Fruit fly (Drosophila melanogaster) whole organism, prepupa: ENCODE data around the gene Grd.

ENCODE experiments used
- Blimp-1 ChIP-seq: fragments of 200-800 bp; sonication (Bioruptor generic); optimal IDR thresholded peaks from 3 replicates; lab custom pipeline; 2017; ENCODE audit warnings: missing biosample characterization, missing genetic modification characterization, mild to moderate bottlenecking, moderate library complexity, missing genetic modification reagents
- CG10669 ChIP-seq: fragments of 200-800 bp; sonication (Bioruptor generic); optimal IDR thresholded peaks from 3 replicates; lab custom pipeline; 2018; ENCODE audit warnings: missing biosample characterization, mild to moderate bottlenecking, missing genetic modification characterization, moderate library complexity
- CG11902 ChIP-seq: fragments of 200-800 bp; sonication (Bioruptor generic); optimal IDR thresholded peaks from 3 replicates; lab custom pipeline; 2016; ENCODE audit warnings: missing biosample characterization, missing genetic modification characterization
- CG15336 ChIP-seq: fragments of 200-800 bp; sonication (Bioruptor generic); IDR thresholded peaks from 2 replicates; pipeline ENCODE4 v1.3.6; 2022; ENCODE audit warnings: missing biosample characterization, missing genetic modification characterization
- CG1621 ChIP-seq: fragments of 200-800 bp; sonication (Bioruptor generic); optimal IDR thresholded peaks from 3 replicates; lab custom pipeline; 2018; ENCODE audit warnings: missing biosample characterization, mild to moderate bottlenecking, missing genetic modification characterization
- CG16779 ChIP-seq: fragments of 200-800 bp; sonication (Bioruptor generic); optimal IDR thresholded peaks from 3 replicates; lab custom pipeline; 2017; ENCODE audit warnings: missing biosample characterization, mild to moderate bottlenecking, missing genetic modification characterization
- CG31627 ChIP-seq: fragments of 200-800 bp; sonication (Bioruptor generic); optimal IDR thresholded peaks from 3 replicates; lab custom pipeline; 2016; ENCODE audit warnings: missing biosample characterization, missing genetic modification characterization
- CG34406 ChIP-seq: fragments of 200-800 bp; sonication (Bioruptor generic); optimal IDR thresholded peaks from 3 replicates; lab custom pipeline; 2016; ENCODE audit warnings: missing biosample characterization, missing genetic modification characterization
- CG3919 ChIP-seq: fragments of 200-800 bp; sonication (Bioruptor generic); optimal IDR thresholded peaks from 3 replicates; lab custom pipeline; 2016; ENCODE audit warnings: missing biosample characterization, missing genetic modification characterization
- CG4318 ChIP-seq: fragments of 200-800 bp; sonication (Bioruptor generic); optimal IDR thresholded peaks from 3 replicates; lab custom pipeline; 2017; ENCODE audit warnings: missing biosample characterization, mild to moderate bottlenecking, missing genetic modification characterization
- CG6163 ChIP-seq: fragments of 200-800 bp; sonication (Bioruptor generic); IDR thresholded peaks from 3 replicates; pipeline ENCODE4 v1.3.6; 2022; ENCODE audit warnings: missing biosample characterization, missing genetic modification characterization
- CG6276 ChIP-seq: fragments of 200-800 bp; sonication (Bioruptor generic); optimal IDR thresholded peaks from 2 replicates; lab custom pipeline; 2017; ENCODE audit warnings: missing biosample characterization, mild to moderate bottlenecking, missing genetic modification characterization
- CG6792 ChIP-seq: fragments of 200-800 bp; sonication (Bioruptor generic); optimal IDR thresholded peaks from 3 replicates; lab custom pipeline; 2016; ENCODE audit warnings: missing biosample characterization, missing genetic modification characterization
- CG6854 ChIP-seq: fragments of 200-800 bp; sonication (Bioruptor generic); optimal IDR thresholded peaks from 2 replicates; lab custom pipeline; 2017; ENCODE audit warnings: missing biosample characterization, mild to moderate bottlenecking, missing genetic modification characterization
- CG8119 ChIP-seq: fragments of 200-800 bp; sonication (Bioruptor generic); IDR thresholded peaks from 3 replicates; pipeline ENCODE4 v1.3.6; 2022; ENCODE audit warnings: missing biosample characterization, missing genetic modification characterization
- CG8632 ChIP-seq: fragments of 200-800 bp; sonication (Bioruptor generic); optimal IDR thresholded peaks from 3 replicates; lab custom pipeline; 2016; ENCODE audit warnings: missing biosample characterization, missing genetic modification characterization
- CG9139 ChIP-seq: fragments of 200-800 bp; sonication (Bioruptor generic); optimal IDR thresholded peaks from 3 replicates; lab custom pipeline; 2017; ENCODE audit warnings: missing biosample characterization, mild to moderate bottlenecking, missing genetic modification characterization
- Eip78C ChIP-seq: fragments of 200-800 bp; sonication (Bioruptor generic); peaks from one replicate; lab custom pipeline; 2016; ENCODE audit warnings: missing biosample characterization, missing genetic modification characterization
- Eip93F ChIP-seq: fragments of 200-800 bp; sonication (Bioruptor generic); optimal IDR thresholded peaks from 2 replicates; lab custom pipeline; 2016; ENCODE audit warnings: missing biosample characterization, mild to moderate bottlenecking, missing genetic modification characterization
- Ets96B ChIP-seq: fragments of 200-800 bp; optimal IDR thresholded peaks from 2 replicates; lab custom pipeline; 2019; ENCODE audit warnings: missing biosample characterization, mild to moderate bottlenecking, missing genetic modification characterization, moderate library complexity
- Met ChIP-seq: fragments of 200-800 bp; sonication (Bioruptor generic); optimal IDR thresholded peaks from 3 replicates; lab custom pipeline; 2016; ENCODE audit warnings: missing biosample characterization, missing genetic modification characterization
- Sox14 ChIP-seq: fragments of 200-800 bp; sonication (Bioruptor generic); optimal IDR thresholded peaks from 3 replicates; lab custom pipeline; 2016; ENCODE audit warnings: missing biosample characterization, missing genetic modification characterization
- achi ChIP-seq: fragments of 200-800 bp; sonication (Bioruptor generic); optimal IDR thresholded peaks from 3 replicates; lab custom pipeline; 2016; ENCODE audit warnings: missing biosample characterization, missing genetic modification characterization
- acj6 ChIP-seq: fragments of 200-800 bp; sonication (Bioruptor generic); optimal IDR thresholded peaks from 3 replicates; lab custom pipeline; 2016; ENCODE audit warnings: missing biosample characterization, missing genetic modification characterization
- cyc ChIP-seq: fragments of 200-800 bp; sonication (Bioruptor generic); optimal IDR thresholded peaks from 3 replicates; lab custom pipeline; 2016; ENCODE audit warnings: missing biosample characterization, missing genetic modification characterization
- dac ChIP-seq: fragments of 200-800 bp; sonication (Bioruptor generic); optimal IDR thresholded peaks from 2 replicates; lab custom pipeline; 2017; ENCODE audit warnings: missing biosample characterization, mild to moderate bottlenecking, missing genetic modification characterization
- dsx ChIP-seq: fragments of 200-800 bp; optimal IDR thresholded peaks from 3 replicates; lab custom pipeline; 2019; ENCODE audit warnings: missing biosample characterization, mild to moderate bottlenecking, missing genetic modification characterization, moderate library complexity; ENCODE audit not compliant: poor library complexity, severe bottlenecking
- eg ChIP-seq: fragments of 200-800 bp; sonication (Bioruptor generic); IDR thresholded peaks from 3 replicates; pipeline ENCODE4 v1.3.6; 2022; ENCODE audit warnings: missing biosample characterization, missing genetic modification characterization
- esn ChIP-seq: fragments of 200-800 bp; sonication (Bioruptor generic); optimal IDR thresholded peaks from 2 replicates; lab custom pipeline; 2016; ENCODE audit warnings: missing biosample characterization, mild to moderate bottlenecking, missing genetic modification characterization, moderate library complexity
- fd59A ChIP-seq: fragments of 200-800 bp; sonication (Bioruptor generic); optimal IDR thresholded peaks from 2 replicates; lab custom pipeline; 2017; ENCODE audit warnings: missing biosample characterization, mild to moderate bottlenecking, missing genetic modification characterization, missing genetic modification reagents
- lz ChIP-seq: fragments of 200-800 bp; sonication (Bioruptor generic); optimal IDR thresholded peaks from 3 replicates; lab custom pipeline; 2016; ENCODE audit warnings: missing biosample characterization, missing genetic modification characterization
- net ChIP-seq: fragments of 200-800 bp; sonication (Bioruptor generic); optimal IDR thresholded peaks from 3 replicates; lab custom pipeline; 2016; ENCODE audit warnings: missing biosample characterization, missing genetic modification characterization
- pdm3 ChIP-seq: fragments of 200-800 bp; sonication (Bioruptor generic); optimal IDR thresholded peaks from 3 replicates; lab custom pipeline; 2016; ENCODE audit warnings: missing biosample characterization, missing genetic modification characterization
- ss ChIP-seq, 2 experiments: fragments of 200-800 bp; sonication (Bioruptor generic); optimal IDR thresholded peaks; 2 replicates in 1 of 2; 3 replicates in 1 of 2; lab custom pipeline; 2017 to 2018; ENCODE audit warnings: mild to moderate bottlenecking in 2 of 2, missing biosample characterization in 2 of 2, missing genetic modification characterization in 2 of 2, moderate library complexity in 1 of 2
- svp ChIP-seq: fragments of 200-800 bp; sonication (Bioruptor generic); peaks from one replicate; lab custom pipeline; 2016; ENCODE audit warnings: missing biosample characterization, missing genetic modification characterization
- vri ChIP-seq: fragments of 200-800 bp; sonication (Bioruptor generic); optimal IDR thresholded peaks from 3 replicates; lab custom pipeline; 2016; ENCODE audit warnings: missing biosample characterization, mild to moderate bottlenecking, missing genetic modification characterization

Gene Grd

dm6 chr3L:17846169-17846981 is 23.2 kb downstream of the Grd start, which contains the start of the genes MED19 and CG7430:
TSS of gene MED19 (minus strand) at chr3L:17846501.
TSS of gene CG7430 (plus strand) at chr3L:17846916.
- no peak for TF ChIP-seq Eip93F
- TF ChIP-seq CG9139 (GFP tag; lab: Kevin White, UChicago): no peak
- no peak for TF ChIP-seq Ets96B (tag; lab: Kevin White, UChicago)
- peak in 1 of 2 experiments; percentile 64 for TF ChIP-seq ss (GFP tag; optimal IDR thresholded peaks at IDR 0.05; lab: Kevin White, UChicago)
- peak; percentile 7 for TF ChIP-seq CG8632 (GFP tag; lab: Kevin White, UChicago)
- TF ChIP-seq CG3919 (GFP tag; lab: Kevin White, UChicago): no peak
- TF ChIP-seq svp (GFP tag; lab: Kevin White, UChicago): peak; percentile 69
- no peak for TF ChIP-seq dsx (GFP tag; lab: Kevin White, UChicago)
- TF ChIP-seq CG34406: no peak
- TF ChIP-seq fd59A (GFP tag; lab: Kevin White, UChicago): no peak
- peak; percentile 2 for TF ChIP-seq cyc (GFP tag; lab: Kevin White, UChicago)
- peak; percentile 29; the same call in 1 of the 3 replicates for TF ChIP-seq eg (GFP tag; lab: Robert Waterston, UW)
- no peak for TF ChIP-seq CG11902 (GFP tag; lab: Kevin White, UChicago)
- TF ChIP-seq Eip78C (GFP tag; lab: Kevin White, UChicago): peak; percentile 56
- no peak for TF ChIP-seq CG6792
- TF ChIP-seq vri (GFP tag; lab: Kevin White, UChicago): peak; percentile 23
- TF ChIP-seq CG15336 (GFP tag; lab: Robert Waterston, UW): peak; percentile 51; the same call in 1 of the 2 replicates
- TF ChIP-seq net (GFP tag; lab: Kevin White, UChicago): no peak
- TF ChIP-seq esn (GFP tag; lab: Kevin White, UChicago): peak; percentile 20
- TF ChIP-seq lz: peak; percentile 19
- TF ChIP-seq acj6 (GFP tag; lab: Kevin White, UChicago): no peak
- no peak for TF ChIP-seq achi (GFP tag; lab: Kevin White, UChicago)
- no peak for TF ChIP-seq Sox14 (GFP tag; lab: Kevin White, UChicago)
- peak; percentile 46; the same call in 1 of the 3 replicates for TF ChIP-seq CG6163 (GFP tag; lab: Robert Waterston, UW)
- peak; percentile 10 for TF ChIP-seq CG1621 (tag; lab: Kevin White, UChicago)
- TF ChIP-seq CG6276 (GFP tag; lab: Kevin White, UChicago): no peak
- TF ChIP-seq CG8119 (GFP tag; lab: Robert Waterston, UW): peak; percentile 33; the same call in 1 of the 3 replicates
- peak; percentile 79 for TF ChIP-seq CG6854

dm6 chr3L:17846982-17847355 is 23.8 kb downstream of the Grd start:
- no peak for TF ChIP-seq fd59A (GFP tag; lab: Kevin White, UChicago)
- no peak for TF ChIP-seq CG16779
- TF ChIP-seq Eip78C (GFP tag; lab: Kevin White, UChicago): peak; percentile 46
- peak; percentile 87 for TF ChIP-seq vri (GFP tag; lab: Kevin White, UChicago)
- TF ChIP-seq CG6163 (GFP tag; lab: Robert Waterston, UW): no peak
- TF ChIP-seq CG31627: peak; percentile 0
- peak; percentile 15 for TF ChIP-seq esn (GFP tag; lab: Kevin White, UChicago)

DNA sequence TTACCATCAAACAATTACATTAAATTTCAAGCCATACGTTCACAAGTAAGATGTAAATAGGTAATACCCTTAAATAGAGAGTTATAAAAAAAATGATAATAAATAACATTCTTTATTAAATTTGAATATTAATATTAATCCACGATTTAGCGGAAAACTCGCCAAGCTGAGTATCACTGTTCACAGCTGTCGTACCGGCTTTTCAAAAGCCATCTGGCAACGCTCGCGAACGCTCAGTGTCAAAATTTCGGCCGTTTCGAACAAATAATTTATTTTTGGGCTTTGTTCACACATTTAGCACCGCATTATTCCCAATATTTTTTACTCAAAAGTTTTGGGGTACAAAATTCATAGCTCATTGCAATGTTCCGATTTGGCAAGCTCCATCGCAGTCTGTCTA is 26.4 kb downstream of the Grd start, which contains the start of gene TrpRS-m:
Gene TrpRS-m, plus strand, starts transcription at position 211 of the 400 bp plus-strand sequence.
- TF ChIP-seq pdm3 (GFP tag; lab: Kevin White, UChicago) (no peak), CG10669 (no peak), achi (GFP tag; lab: Kevin White, UChicago) (peak; percentile 81), Sox14 (GFP tag; lab: Kevin White, UChicago) (peak; percentile 6), Met (GFP tag; lab: Kevin White, UChicago) (no peak), Eip78C (GFP tag; lab: Kevin White, UChicago) (peak; percentile 32), dsx (GFP tag; lab: Kevin White, UChicago) (no peak), Blimp-1 (GFP tag; lab: Kevin White, UChicago) (no peak), esn (GFP tag; lab: Kevin White, UChicago) (peak; percentile 6), Eip93F (peak; percentile 9), CG6276 (GFP tag; lab: Kevin White, UChicago) (no peak), lz (no peak), dac (GFP tag; lab: Kevin White, UChicago) (no peak), CG4318 (GFP tag; lab: Kevin White, UChicago) (no peak), CG8119 (GFP tag; lab: Robert Waterston, UW) (no peak)
